Fruit fly (Drosophila melanogaster) whole organism, wandering third instar larva: ENCODE data around the gene CG43271.

Source experiments
- foxo ChIP-seq, 2 experiments: fragments of 200-800 bp; sonication (Bioruptor generic); optimal IDR thresholded peaks; 2 replicates in 1 of 2; 3 replicates in 1 of 2; lab custom pipeline; 2016 to 2017; ENCODE audit warnings: missing biosample characterization in 2 of 2, missing genetic modification characterization in 2 of 2
- fru ChIP-seq: fragments of 200-800 bp; sonication (Bioruptor generic); optimal IDR thresholded peaks from 3 replicates; lab custom pipeline; 2016; ENCODE audit warnings: missing biosample characterization, mild to moderate bottlenecking, missing genetic modification characterization
- h ChIP-seq: fragments of 200-800 bp; sonication (Bioruptor generic); optimal IDR thresholded peaks from 3 replicates; lab custom pipeline; 2016; ENCODE audit warnings: missing biosample characterization, mild to moderate bottlenecking, missing genetic modification characterization
- pan ChIP-seq: fragments of >200 bp; optimal IDR thresholded peaks from 2 replicates; lab custom pipeline; 2017
- psq ChIP-seq: fragments of 200-800 bp; sonication (Bioruptor generic); optimal IDR thresholded peaks from 3 replicates; lab custom pipeline; 2017; ENCODE audit warnings: missing biosample characterization, mild to moderate bottlenecking, missing genetic modification characterization, moderate library complexity
- sage ChIP-seq: fragments of 200-800 bp; sonication (Bioruptor generic); optimal IDR thresholded peaks from 2 replicates; lab custom pipeline; 2016; ENCODE audit warnings: missing biosample characterization, mild to moderate bottlenecking, missing genetic modification characterization

DNA sequence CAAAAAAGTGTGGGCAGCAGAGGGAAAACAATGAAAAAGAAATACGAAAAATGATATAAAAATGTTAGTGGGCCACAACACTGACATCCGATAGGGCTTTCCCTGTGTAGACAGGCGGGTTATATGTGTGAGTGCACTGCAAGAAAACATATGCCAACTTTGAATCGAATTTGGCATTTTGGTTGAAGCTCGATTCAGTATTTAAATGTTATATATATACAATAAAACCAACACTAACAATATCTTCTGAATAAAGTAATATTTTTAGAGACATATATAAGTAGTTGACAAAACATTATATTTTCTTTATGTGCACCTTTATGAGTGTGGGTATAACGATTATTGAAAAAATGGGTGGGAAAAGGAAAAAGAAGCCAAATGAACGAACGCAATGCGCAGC is 6.7 kb upstream of the CG43271 start:
- TF ChIP-seq foxo (GFP tag; optimal IDR thresholded peaks at IDR 0.05; lab: Kevin White, UChicago), result no peak
- no peak for TF ChIP-seq pan (lab: Kevin White, UChicago)
- no peak for TF ChIP-seq psq
- TF ChIP-seq sage (GFP tag; lab: Kevin White, UChicago), result no peak
- TF ChIP-seq h (GFP tag; lab: Kevin White, UChicago), result no peak
- no peak for TF ChIP-seq fru
